Worm (Caenorhabditis elegans) whole organism, L2 larva: ENCODE data around the gene C34C12.12.
"Not testable (repeated sequence)": the region's sequence is repeated elsewhere in the genome, so short reads cannot be mapped to it uniquely, and the experiment has no call there.

Source experiments
- Y55F3AM.14 ChIP-seq: fragments of 200-800 bp; sonication (Bioruptor generic); optimal IDR thresholded peaks from 2 replicates; lab custom pipeline; 2018; ENCODE audit warnings: mild to moderate bottlenecking, missing genetic modification characterization, missing compliant biosample characterization
- dmd-4 ChIP-seq: sonication (generic microtip); optimal IDR thresholded peaks from 2 replicates; lab custom pipeline; 2017; ENCODE audit warnings: missing biosample characterization, missing genetic modification characterization
- elt-3 ChIP-seq: sonication (generic microtip); optimal IDR thresholded peaks from 2 replicates; lab custom pipeline; 2017; ENCODE audit warnings: missing biosample characterization, missing genetic modification characterization
- fos-1 ChIP-seq: fragments of 150-350 bp; optimal IDR thresholded peaks from 2 replicates; lab custom pipeline; 2014; ENCODE audit warnings: missing biosample characterization, missing genetic modification characterization
- nhr-23 ChIP-seq: fragments of 150-350 bp; optimal IDR thresholded peaks from 2 replicates; lab custom pipeline; 2014; ENCODE audit warnings: missing biosample characterization, missing genetic modification reagents, missing genetic modification characterization
- nhr-237 ChIP-seq: fragments of 150-350 bp; optimal IDR thresholded peaks from 2 replicates; lab custom pipeline; 2014; ENCODE audit warnings: missing biosample characterization, missing genetic modification characterization
- skn-1 ChIP-seq: sonication (generic microtip); optimal IDR thresholded peaks from 2 replicates; lab custom pipeline; 2017; ENCODE audit warnings: missing biosample characterization, missing genetic modification characterization
- ztf-4 ChIP-seq: fragments of 150-350 bp; optimal IDR thresholded peaks from 2 replicates; lab custom pipeline; 2014; ENCODE audit warnings: missing biosample characterization, missing genetic modification characterization

- not testable (repeated sequence) for TF ChIP-seq elt-3 (tag; lab: Kevin White, UChicago); skn-1 (tag; lab: Kevin White, UChicago); nhr-237 (tag; lab: Kevin White, UChicago); ztf-4 (tag; lab: Kevin White, UChicago); nhr-23 (tag; lab: Kevin White, UChicago); Y55F3AM.14 (GFP tag; lab: Kevin White, UChicago); fos-1; dmd-4
Measured at ce11 chrIII:3453486-3453885, 492 bp downstream of the C34C12.12 start, which contains the start of gene C34C12.2.
